Worm (Caenorhabditis elegans): ENCODE results near the gene F08G12.1.
A peak's percentile ranks its signal among the peaks of the same experiment; 100 is the strongest.

Gene F08G12.1

ce11 chrX:11299642-11300307 lies 5.9 kb downstream of the F08G12.1 start, which contains the start of the genes snrp-40.1 and F08G12.3 (continued):
- TF ChIP-seq duxl-1 (tag; optimal IDR thresholded peaks at IDR 0.05; ENCODE audit: poor library complexity): no peak

ce11 chrX:11296683-11297365 lies 8.8 kb downstream of the F08G12.1 start, which contains the start of gene inx-2:
inx-2 (minus strand) TSS chrX:11296733.
- TF ChIP-seq set-16 (GFP tag; IDR thresholded peaks at IDR 0.05) (0 out of 2 replicates have a peak, but pooled peaks have one; percentile 26), ceh-82 (tag; optimal IDR thresholded peaks at IDR 0.05) (no peak), dmd-8 (GFP tag; IDR thresholded peaks at IDR 0.05) (0 out of 2 replicates have a peak, but pooled peaks have one; percentile 32)

ce11 chrX:11290528-11290927 lies 15.1 kb downstream of the F08G12.1 start:
- TF ChIP-seq R02D3.7 (tag; optimal IDR thresholded peaks at IDR 0.05): no peak
- TF ChIP-seq zip-11 (GFP tag; IDR thresholded peaks at IDR 0.05): no peak
- TF ChIP-seq dpl-1 (GFP tag; optimal IDR thresholded peaks at IDR 0.05): no peak
- no peak for TF ChIP-seq nhr-10 (tag; optimal IDR thresholded peaks at IDR 0.05)
- no peak for TF ChIP-seq mes-2 (tag; optimal IDR thresholded peaks at IDR 0.05; ENCODE audit: poor library complexity, severe bottlenecking)
- no peak for TF ChIP-seq lin-29 (GFP tag; IDR thresholded peaks at IDR 0.05)
- TF ChIP-seq lin-15B (tag; optimal IDR thresholded peaks at IDR 0.05): no peak
- TF ChIP-seq lin-13 (GFP tag; optimal IDR thresholded peaks at IDR 0.05): no peak
- TF ChIP-seq zfp-3 (GFP tag; conservative IDR thresholded peaks at IDR 0.05): no peak
- TF ChIP-seq pqm-1 (tag; optimal IDR thresholded peaks at IDR 0.05): no peak
- no peak for TF ChIP-seq lin-39 (tag; optimal IDR thresholded peaks at IDR 0.05)
- no peak for TF ChIP-seq nhr-42 (GFP tag; IDR thresholded peaks at IDR 0.05)
- TF ChIP-seq php-3 (GFP tag; IDR thresholded peaks at IDR 0.05): no peak
- TF ChIP-seq tra-1 (GFP tag; IDR thresholded peaks at IDR 0.05): no peak
- TF ChIP-seq ceh-62 (tag; optimal IDR thresholded peaks at IDR 0.05): no peak
- TF ChIP-seq tag-97 (GFP tag; IDR thresholded peaks at IDR 0.05): no peak

ce11 chrX:11289925-11290324 lies 15.7 kb downstream of the F08G12.1 start:
- TF ChIP-seq nhr-11 (tag; optimal IDR thresholded peaks at IDR 0.05) (no peak), T26A8.4 (GFP tag; IDR thresholded peaks at IDR 0.05) (no peak), hlh-11 (tag; optimal IDR thresholded peaks at IDR 0.05) (peak; percentile 19), dve-1 (tag; optimal IDR thresholded peaks at IDR 0.05; ENCODE audit: insufficient read depth) (peak; percentile 6), pqm-1 (tag; optimal IDR thresholded peaks at IDR 0.05) (peak; percentile 78), nhr-28 (tag; optimal IDR thresholded peaks at IDR 0.05) (peak; percentile 81), daf-16 (GFP tag; optimal IDR thresholded peaks at IDR 0.05) (no peak), daf-16 (tag; optimal IDR thresholded peaks at IDR 0.05) (peak; percentile 86)

- peak in 1 of 2 experiments; percentile 40 for TF ChIP-seq unc-62 (GFP tag; optimal IDR thresholded peaks at IDR 0.05 in 1 of 2)
- no peak for TF ChIP-seq unc-62 (tag; optimal IDR thresholded peaks at IDR 0.05)
- TF ChIP-seq hif-1 (tag; optimal IDR thresholded peaks at IDR 0.05): peak in 1 of 2 experiments; percentile 23
- TF ChIP-seq aha-1 (tag): peak; percentile 46
- no peak for TF ChIP-seq lin-38 (GFP tag; IDR thresholded peaks at IDR 0.05)
Observed at ce11 chrX:11287617-11288016, 18.1 kb downstream of the F08G12.1 start, which contains the start of gene F38B2.4. F38B2.4 (minus strand) TSS chrX:11287717.

Data from whole organism, L4 larva.